Fruit fly (Drosophila melanogaster) whole organism, prepupa: Measurements from ENCODE around the gene TAF1B.
A peak's percentile ranks its signal among the peaks of the same experiment; 100 is the strongest.

Source experiments
- Blimp-1 ChIP-seq: fragments of 200-800 bp; sonication (Bioruptor generic); optimal IDR thresholded peaks from 3 replicates; lab custom pipeline; 2017; ENCODE audit warnings: missing biosample characterization, missing genetic modification characterization, mild to moderate bottlenecking, moderate library complexity, missing genetic modification reagents
- CG10631 ChIP-seq: fragments of 200-800 bp; sonication (Bioruptor generic); optimal IDR thresholded peaks from 2 replicates; lab custom pipeline; 2016; ENCODE audit warnings: missing biosample characterization, missing genetic modification characterization
- CG10669 ChIP-seq: fragments of 200-800 bp; sonication (Bioruptor generic); optimal IDR thresholded peaks from 3 replicates; lab custom pipeline; 2018; ENCODE audit warnings: missing biosample characterization, mild to moderate bottlenecking, missing genetic modification characterization, moderate library complexity
- CG11902 ChIP-seq: fragments of 200-800 bp; sonication (Bioruptor generic); optimal IDR thresholded peaks from 3 replicates; lab custom pipeline; 2016; ENCODE audit warnings: missing biosample characterization, missing genetic modification characterization
- CG15336 ChIP-seq: fragments of 200-800 bp; sonication (Bioruptor generic); IDR thresholded peaks from 2 replicates; pipeline ENCODE4 v1.3.6; 2022; ENCODE audit warnings: missing biosample characterization, missing genetic modification characterization
- CG1621 ChIP-seq: fragments of 200-800 bp; sonication (Bioruptor generic); optimal IDR thresholded peaks from 3 replicates; lab custom pipeline; 2018; ENCODE audit warnings: missing biosample characterization, mild to moderate bottlenecking, missing genetic modification characterization
- CG16779 ChIP-seq: fragments of 200-800 bp; sonication (Bioruptor generic); optimal IDR thresholded peaks from 3 replicates; lab custom pipeline; 2017; ENCODE audit warnings: missing biosample characterization, mild to moderate bottlenecking, missing genetic modification characterization
- CG3032 ChIP-seq: fragments of 200-800 bp; optimal IDR thresholded peaks from 2 replicates; lab custom pipeline; 2019; ENCODE audit warnings: missing biosample characterization, mild to moderate bottlenecking, missing genetic modification characterization, moderate library complexity
- CG31627 ChIP-seq: fragments of 200-800 bp; sonication (Bioruptor generic); optimal IDR thresholded peaks from 3 replicates; lab custom pipeline; 2016; ENCODE audit warnings: missing biosample characterization, missing genetic modification characterization
- CG32006 ChIP-seq: fragments of 200-800 bp; sonication (Bioruptor generic); optimal IDR thresholded peaks from 3 replicates; lab custom pipeline; 2017; ENCODE audit warnings: missing biosample characterization, mild to moderate bottlenecking, missing genetic modification characterization
- CG4318 ChIP-seq: fragments of 200-800 bp; sonication (Bioruptor generic); optimal IDR thresholded peaks from 3 replicates; lab custom pipeline; 2017; ENCODE audit warnings: missing biosample characterization, mild to moderate bottlenecking, missing genetic modification characterization
- CG6276 ChIP-seq: fragments of 200-800 bp; sonication (Bioruptor generic); optimal IDR thresholded peaks from 2 replicates; lab custom pipeline; 2017; ENCODE audit warnings: missing biosample characterization, mild to moderate bottlenecking, missing genetic modification characterization
- CG6808 ChIP-seq: fragments of 200-800 bp; sonication (Bioruptor generic); optimal IDR thresholded peaks from 3 replicates; lab custom pipeline; 2017; ENCODE audit warnings: missing biosample characterization, missing genetic modification characterization, mild to moderate bottlenecking, moderate library complexity, missing genetic modification reagents
- CG6854 ChIP-seq: fragments of 200-800 bp; sonication (Bioruptor generic); optimal IDR thresholded peaks from 2 replicates; lab custom pipeline; 2017; ENCODE audit warnings: missing biosample characterization, mild to moderate bottlenecking, missing genetic modification characterization
- CG8119 ChIP-seq: fragments of 200-800 bp; sonication (Bioruptor generic); IDR thresholded peaks from 3 replicates; pipeline ENCODE4 v1.3.6; 2022; ENCODE audit warnings: missing biosample characterization, missing genetic modification characterization
- CG9139 ChIP-seq: fragments of 200-800 bp; sonication (Bioruptor generic); optimal IDR thresholded peaks from 3 replicates; lab custom pipeline; 2017; ENCODE audit warnings: missing biosample characterization, mild to moderate bottlenecking, missing genetic modification characterization
- Eip75B ChIP-seq: fragments of 200-800 bp; sonication (Bioruptor generic); optimal IDR thresholded peaks from 3 replicates; lab custom pipeline; 2016; ENCODE audit warnings: missing biosample characterization, missing genetic modification characterization
- Eip78C ChIP-seq: fragments of 200-800 bp; sonication (Bioruptor generic); peaks from one replicate; lab custom pipeline; 2016; ENCODE audit warnings: missing biosample characterization, missing genetic modification characterization
- Eip93F ChIP-seq: fragments of 200-800 bp; sonication (Bioruptor generic); optimal IDR thresholded peaks from 2 replicates; lab custom pipeline; 2016; ENCODE audit warnings: missing biosample characterization, mild to moderate bottlenecking, missing genetic modification characterization
- Ets96B ChIP-seq: fragments of 200-800 bp; optimal IDR thresholded peaks from 2 replicates; lab custom pipeline; 2019; ENCODE audit warnings: missing biosample characterization, mild to moderate bottlenecking, missing genetic modification characterization, moderate library complexity
- Hr38 ChIP-seq: sonication (Bioruptor generic); optimal IDR thresholded peaks from 2 replicates; lab custom pipeline; 2016; ENCODE audit warnings: missing biosample characterization, missing genetic modification characterization
- Lpt ChIP-seq: fragments of 200-800 bp; sonication (Bioruptor generic); optimal IDR thresholded peaks from 3 replicates; lab custom pipeline; 2016; ENCODE audit warnings: missing biosample characterization, missing genetic modification characterization
- Smox ChIP-seq: fragments of 200-800 bp; sonication (Bioruptor generic); optimal IDR thresholded peaks from 3 replicates; lab custom pipeline; 2016; ENCODE audit warnings: missing biosample characterization, missing genetic modification characterization
- Sox102F ChIP-seq: fragments of 200-800 bp; sonication (Bioruptor generic); optimal IDR thresholded peaks from 2 replicates; lab custom pipeline; 2016; ENCODE audit warnings: missing biosample characterization, mild to moderate bottlenecking, missing genetic modification characterization
- Sox14 ChIP-seq: fragments of 200-800 bp; sonication (Bioruptor generic); optimal IDR thresholded peaks from 3 replicates; lab custom pipeline; 2016; ENCODE audit warnings: missing biosample characterization, missing genetic modification characterization
- achi ChIP-seq: fragments of 200-800 bp; sonication (Bioruptor generic); optimal IDR thresholded peaks from 3 replicates; lab custom pipeline; 2016; ENCODE audit warnings: missing biosample characterization, missing genetic modification characterization
- cyc ChIP-seq: fragments of 200-800 bp; sonication (Bioruptor generic); optimal IDR thresholded peaks from 3 replicates; lab custom pipeline; 2016; ENCODE audit warnings: missing biosample characterization, missing genetic modification characterization
- eg ChIP-seq: fragments of 200-800 bp; sonication (Bioruptor generic); IDR thresholded peaks from 3 replicates; pipeline ENCODE4 v1.3.6; 2022; ENCODE audit warnings: missing biosample characterization, missing genetic modification characterization
- fd59A ChIP-seq: fragments of 200-800 bp; sonication (Bioruptor generic); optimal IDR thresholded peaks from 2 replicates; lab custom pipeline; 2017; ENCODE audit warnings: missing biosample characterization, mild to moderate bottlenecking, missing genetic modification characterization, missing genetic modification reagents
- fd85E ChIP-seq: fragments of 200-800 bp; sonication (Bioruptor generic); optimal IDR thresholded peaks from 3 replicates; lab custom pipeline; 2016; ENCODE audit warnings: missing biosample characterization, missing genetic modification characterization
- pdm3 ChIP-seq: fragments of 200-800 bp; sonication (Bioruptor generic); optimal IDR thresholded peaks from 3 replicates; lab custom pipeline; 2016; ENCODE audit warnings: missing biosample characterization, missing genetic modification characterization
- spab ChIP-seq: fragments of 200-800 bp; sonication (Bioruptor generic); optimal IDR thresholded peaks from 2 replicates; lab custom pipeline; 2017; ENCODE audit warnings: missing biosample characterization, mild to moderate bottlenecking, missing genetic modification characterization, missing genetic modification reagents
- ss ChIP-seq, 2 experiments: fragments of 200-800 bp; sonication (Bioruptor generic); optimal IDR thresholded peaks; 2 replicates in 1 of 2; 3 replicates in 1 of 2; lab custom pipeline; 2017 to 2018; ENCODE audit warnings: mild to moderate bottlenecking in 2 of 2, missing biosample characterization in 2 of 2, missing genetic modification characterization in 2 of 2, moderate library complexity in 1 of 2
- svp ChIP-seq: fragments of 200-800 bp; sonication (Bioruptor generic); peaks from one replicate; lab custom pipeline; 2016; ENCODE audit warnings: missing biosample characterization, missing genetic modification characterization
- topi ChIP-seq: fragments of 200-800 bp; sonication (Bioruptor generic); optimal IDR thresholded peaks from 3 replicates; lab custom pipeline; 2016; ENCODE audit warnings: missing biosample characterization, missing genetic modification characterization
- vri ChIP-seq: fragments of 200-800 bp; sonication (Bioruptor generic); optimal IDR thresholded peaks from 3 replicates; lab custom pipeline; 2016; ENCODE audit warnings: missing biosample characterization, mild to moderate bottlenecking, missing genetic modification characterization

The TAF1B gene

DNA sequence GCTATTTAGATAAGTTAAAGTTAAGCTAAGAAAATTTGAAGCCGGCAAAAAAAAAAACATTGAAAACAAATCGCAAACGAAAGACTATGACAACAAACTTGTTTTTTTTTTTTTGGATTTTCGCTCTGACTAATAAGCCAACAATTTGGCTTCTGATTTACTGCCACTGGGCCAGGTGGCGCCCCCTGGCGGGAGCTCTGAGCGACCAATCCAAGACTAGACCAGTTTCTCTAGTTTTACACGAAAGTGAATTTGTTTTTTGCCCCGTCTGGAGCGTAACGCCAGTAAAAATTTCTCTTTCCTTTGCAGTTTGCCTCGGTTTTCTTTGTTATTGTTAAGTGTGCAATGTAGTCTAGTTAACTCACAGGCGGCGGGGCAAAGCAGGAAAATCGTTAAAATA lies 19.2 kb downstream of the TAF1B start:
- TF ChIP-seq topi (GFP tag; lab: Kevin White, UChicago) (no peak), Eip78C (GFP tag; lab: Kevin White, UChicago) (no peak), CG8119 (GFP tag; lab: Robert Waterston, UW) (no peak)

DNA sequence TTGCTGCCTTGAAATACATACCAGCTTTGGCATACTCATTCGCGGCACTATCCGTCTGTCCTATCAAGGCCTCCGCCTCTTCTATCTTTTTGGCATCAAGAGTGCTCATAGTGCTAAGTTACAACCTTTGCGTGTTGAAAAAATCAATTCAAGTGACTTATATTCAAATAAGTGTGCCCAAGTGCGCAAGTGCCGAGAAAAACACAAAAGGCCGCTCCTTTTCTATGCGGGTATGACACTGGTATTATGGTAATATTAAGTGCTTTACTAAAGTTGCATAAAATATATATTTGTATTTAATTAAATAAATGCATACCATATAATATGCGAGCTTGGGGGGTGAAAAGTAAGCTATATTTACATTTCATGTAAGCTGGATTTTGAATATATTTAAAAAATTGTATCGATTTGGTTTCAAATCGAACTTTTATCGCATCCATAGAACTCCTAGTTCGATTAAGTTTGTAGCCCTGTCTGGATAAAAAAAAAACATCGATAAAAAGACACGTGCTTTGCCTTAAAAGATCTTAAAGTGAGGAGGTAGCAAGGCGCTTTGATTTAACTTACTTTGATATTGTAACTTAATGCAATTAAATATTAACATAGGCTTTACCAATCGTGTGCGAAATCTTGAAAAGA lies 22.6 kb downstream of the TAF1B start, which contains the start of the genes gammaSnap2 and ATPsynepsilonL:
TSS of gene gammaSnap2 (minus strand) at position 135 of the 639 bp plus-strand sequence.
TSS of gene ATPsynepsilonL (plus strand) at position 508 of the 639 bp plus-strand sequence.
- no peak for TF ChIP-seq CG1621 (tag; lab: Kevin White, UChicago)
- no peak for TF ChIP-seq Ets96B (tag; lab: Kevin White, UChicago)
- TF ChIP-seq cyc (GFP tag; lab: Kevin White, UChicago): no peak
- TF ChIP-seq CG16779 (tag; lab: Kevin White, UChicago): no peak
- TF ChIP-seq achi (GFP tag; lab: Kevin White, UChicago): no peak
- no peak for TF ChIP-seq CG3032 (tag; lab: Kevin White, UChicago)
- no peak for TF ChIP-seq eg (GFP tag; lab: Robert Waterston, UW)
- TF ChIP-seq Eip75B (GFP tag; lab: Kevin White, UChicago): no peak
- TF ChIP-seq CG10631: no peak

DNA sequence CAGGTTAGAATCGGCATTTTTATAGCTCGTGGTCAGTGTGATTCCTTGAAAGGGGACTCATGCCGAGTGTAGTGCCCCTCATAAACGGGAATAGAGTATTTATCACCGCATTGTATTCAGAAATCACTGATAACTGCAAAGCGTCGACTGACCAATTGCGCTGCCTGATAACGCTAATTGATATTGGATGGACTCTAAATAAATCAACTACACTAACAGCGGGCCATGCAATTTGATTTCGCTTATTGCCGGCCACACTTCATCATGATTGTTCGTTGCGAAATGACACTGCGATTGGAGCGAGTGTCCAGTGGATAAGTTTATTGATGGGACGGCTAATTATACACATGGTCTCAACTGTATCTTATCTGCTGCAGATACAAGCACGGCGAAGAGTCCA lies 24.4 kb downstream of the TAF1B start:
- TF ChIP-seq CG8119 (GFP tag; lab: Robert Waterston, UW) (no peak), vri (GFP tag; lab: Kevin White, UChicago) (peak; percentile 30), Hr38 (GFP tag; lab: Kevin White, UChicago) (no peak), Sox14 (GFP tag; lab: Kevin White, UChicago) (no peak), Eip75B (GFP tag; lab: Kevin White, UChicago) (no peak), CG3032 (tag; lab: Kevin White, UChicago) (no peak), CG10669 (no peak), fd59A (GFP tag; lab: Kevin White, UChicago) (no peak), Eip93F (GFP tag; lab: Kevin White, UChicago) (no peak), CG6276 (no peak), Eip78C (GFP tag; lab: Kevin White, UChicago) (peak; percentile 45)
- TF ChIP-seq, all 60 proteins: peak for 2

DNA sequence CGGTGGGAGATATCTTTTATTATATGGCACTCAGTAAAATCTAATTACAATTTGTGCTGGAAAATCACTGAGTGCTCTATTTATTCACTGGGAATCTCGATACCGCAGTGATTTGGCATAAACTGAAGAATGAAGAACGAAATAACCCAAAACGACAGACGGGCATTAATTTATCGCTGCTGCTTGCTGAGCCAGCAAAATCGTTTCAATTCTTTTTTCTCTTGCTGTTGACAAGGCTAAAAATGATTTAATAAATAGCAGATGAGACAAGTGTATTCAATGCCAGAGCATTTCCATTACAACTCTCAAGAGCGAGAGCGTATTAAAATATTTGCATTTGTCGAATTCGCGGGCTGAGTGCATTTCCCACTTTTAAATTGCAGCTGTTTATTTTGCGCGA lies 28.2 kb downstream of the TAF1B start:
- TF ChIP-seq CG4318: no peak
- no peak for TF ChIP-seq Sox102F
- TF ChIP-seq CG11902 (GFP tag; lab: Kevin White, UChicago): no peak
- TF ChIP-seq CG6854 (GFP tag; lab: Kevin White, UChicago): no peak
- TF ChIP-seq eg (GFP tag; lab: Robert Waterston, UW): no peak
- TF ChIP-seq CG8119 (GFP tag; lab: Robert Waterston, UW): no peak
- no peak for TF ChIP-seq fd85E (GFP tag; lab: Kevin White, UChicago)
- TF ChIP-seq CG15336 (GFP tag; lab: Robert Waterston, UW): no peak
- TF ChIP-seq pdm3: no peak
- no peak for TF ChIP-seq Eip75B (GFP tag; lab: Kevin White, UChicago)
- TF ChIP-seq Blimp-1: no peak
- no peak for TF ChIP-seq Lpt (GFP tag; lab: Kevin White, UChicago)
- no peak for TF ChIP-seq CG10631
- TF ChIP-seq, all 60 proteins: peak for 0

DNA sequence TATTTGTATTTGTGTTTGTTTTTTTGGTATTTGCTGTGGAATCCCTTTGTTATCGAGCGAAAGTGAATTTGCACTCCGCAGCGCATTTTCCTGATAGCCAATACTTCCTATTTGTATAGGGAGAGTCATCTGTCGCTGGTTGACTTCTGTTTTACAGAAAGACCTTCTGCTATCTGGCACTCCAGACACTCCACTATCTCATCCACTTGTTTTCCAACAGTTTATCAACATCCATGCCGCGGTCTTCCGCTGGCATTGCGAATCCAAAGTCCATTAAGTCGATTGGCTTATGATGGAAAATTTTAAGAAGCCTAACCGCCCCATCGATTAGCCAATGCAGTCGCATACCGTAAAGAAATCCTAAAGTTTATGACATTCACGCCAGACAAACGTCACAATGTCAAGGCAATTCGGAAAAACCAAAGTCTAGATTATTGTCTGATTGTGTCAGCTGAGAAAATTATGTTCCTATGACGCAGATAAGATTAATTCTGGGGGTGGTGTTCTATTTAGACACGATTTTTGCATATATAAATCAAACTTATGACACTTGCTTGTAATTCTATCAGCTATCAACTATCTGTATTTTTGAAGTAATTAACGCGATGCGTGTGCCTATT lies 29.0 kb downstream of the TAF1B start:
- no peak for TF ChIP-seq CG32006 (GFP tag; lab: Kevin White, UChicago)
- TF ChIP-seq CG6276: peak; percentile 31
- TF ChIP-seq Eip78C (GFP tag; lab: Kevin White, UChicago): peak; percentile 79
- peak; percentile 63 for TF ChIP-seq svp
- TF ChIP-seq CG31627: no peak
- TF ChIP-seq ss (GFP tag; optimal IDR thresholded peaks at IDR 0.05; lab: Kevin White, UChicago): peak; percentile 56 to 65
- peak; percentile 37 for TF ChIP-seq CG6808 (GFP tag; lab: Kevin White, UChicago)
- TF ChIP-seq CG6854 (GFP tag; lab: Kevin White, UChicago): no peak
- no peak for TF ChIP-seq achi (GFP tag; lab: Kevin White, UChicago)
- TF ChIP-seq CG10669: peak; percentile 18
- TF ChIP-seq spab (GFP tag; lab: Kevin White, UChicago): peak; percentile 14
- no peak for TF ChIP-seq Smox
- peak; percentile 49 for TF ChIP-seq CG9139 (GFP tag; lab: Kevin White, UChicago)
